Worm (Caenorhabditis elegans) whole organism, late embryonic: ENCODE measurements around the gene C37H5.13.

Experiments
- C38D4.7 ChIP-seq: fragments of 200-800 bp; sonication (Bioruptor generic); optimal IDR thresholded peaks from 2 replicates; lab custom pipeline; 2018; ENCODE audit warnings: mild to moderate bottlenecking, missing genetic modification characterization, moderate library complexity, missing compliant biosample characterization
- T23F11.4 ChIP-seq: fragments of 200-800 bp; sonication (Bioruptor generic); optimal IDR thresholded peaks from 2 replicates; lab custom pipeline; 2018; ENCODE audit warnings: mild to moderate bottlenecking, missing genetic modification characterization, missing compliant biosample characterization
- ama-1 ChIP-seq: fragments of 150-350 bp; optimal IDR thresholded peaks from 2 replicates; lab custom pipeline; 2014
- ceh-6 ChIP-seq: fragments of 200-800 bp; sonication (Bioruptor generic); optimal IDR thresholded peaks from 2 replicates; lab custom pipeline; 2018; ENCODE audit warnings: mild to moderate bottlenecking, missing genetic modification characterization, missing compliant biosample characterization
- dmd-4 ChIP-seq: sonication (generic microtip); optimal IDR thresholded peaks from 2 replicates; lab custom pipeline; 2016; ENCODE audit warnings: borderline replicate concordance, missing genetic modification characterization, missing compliant biosample characterization
- elt-2 ChIP-seq: sonication (generic microtip); optimal IDR thresholded peaks from 2 replicates; lab custom pipeline; 2016; ENCODE audit warnings: missing genetic modification reagents, missing genetic modification characterization, missing compliant biosample characterization
- fax-1 ChIP-seq: sonication (generic microtip); optimal IDR thresholded peaks from 2 replicates; lab custom pipeline; 2016; ENCODE audit warnings: missing genotype, missing genetic modification characterization, missing compliant biosample characterization
- hlh-30 ChIP-seq: sonication (generic microtip); optimal IDR thresholded peaks from 2 replicates; lab custom pipeline; 2017; ENCODE audit warnings: antibody characterized with exemption, missing genetic modification characterization, missing compliant biosample characterization; ENCODE audit not compliant: insufficient read depth
- nhr-11 ChIP-seq: fragments of 150-350 bp; optimal IDR thresholded peaks from 2 replicates; lab custom pipeline; 2014; ENCODE audit warnings: missing biosample characterization, missing genetic modification characterization
- pha-4 ChIP-seq: fragments of 150-350 bp; optimal IDR thresholded peaks from 2 replicates; lab custom pipeline; 2018; ENCODE audit warnings: missing biosample characterization, missing genetic modification reagents, missing genetic modification characterization
- pqm-1 ChIP-seq: sonication (generic microtip); optimal IDR thresholded peaks from 2 replicates; lab custom pipeline; 2016; ENCODE audit warnings: missing genetic modification characterization, missing compliant biosample characterization
- sdc-2 ChIP-seq: sonication (generic microtip); optimal IDR thresholded peaks from 2 replicates; lab custom pipeline; 2016; ENCODE audit warnings: missing genotype, missing genetic modification characterization, missing compliant biosample characterization
- tbx-2 ChIP-seq: sonication (generic microtip); optimal IDR thresholded peaks from 2 replicates; lab custom pipeline; 2016; ENCODE audit warnings: missing genetic modification characterization, missing compliant biosample characterization
- tbx-7 ChIP-seq: sonication (generic microtip); optimal IDR thresholded peaks from 2 replicates; lab custom pipeline; 2016; ENCODE audit warnings: missing genotype, missing genetic modification characterization, missing compliant biosample characterization

DNA sequence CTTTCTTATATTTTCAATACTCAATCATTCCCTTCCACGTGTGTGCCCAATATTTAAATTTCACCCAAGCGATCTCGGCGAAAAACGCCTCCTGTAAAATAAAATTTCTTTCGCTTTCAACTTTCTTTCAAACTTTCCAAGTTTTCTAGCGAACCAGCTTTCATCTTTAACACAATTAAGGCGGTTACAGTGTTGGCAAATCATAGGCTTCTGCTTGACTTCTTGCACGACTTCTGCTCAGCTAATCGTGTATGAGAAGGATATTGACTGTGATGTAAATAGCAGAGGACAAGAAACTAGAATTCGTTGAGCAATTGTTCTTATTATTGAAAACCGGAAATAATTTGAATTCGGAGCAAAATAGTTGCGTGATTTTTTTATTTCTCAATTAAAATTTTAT, 28.5 kb upstream of the C37H5.13 start:
- TF ChIP-seq pqm-1 (tag; lab: Kevin White, UChicago) (no peak), sdc-2 (tag; lab: Kevin White, UChicago) (no peak), hlh-30 (tag; lab: Kevin White, UChicago) (no peak), elt-2 (tag; lab: Kevin White, UChicago) (no peak), pha-4 (tag; lab: Kevin White, UChicago) (no peak), nhr-11 (tag; lab: Kevin White, UChicago) (no peak), dmd-4 (tag; lab: Kevin White, UChicago) (no peak), ama-1 (no peak), ceh-6 (GFP tag; lab: Kevin White, UChicago) (no peak), T23F11.4 (no peak), C38D4.7 (GFP tag; lab: Kevin White, UChicago) (no peak), tbx-2 (tag; lab: Kevin White, UChicago) (no peak), tbx-7 (no peak), fax-1 (tag; lab: Kevin White, UChicago) (no peak)
